Fruit fly (Drosophila melanogaster) whole organism, embryonic: ENCODE data around the gene Srp9.
A peak's percentile ranks its signal among the peaks of the same experiment; 100 is the strongest.

Source experiments
- Aef1 ChIP-seq: fragments of 200-800 bp; sonication (Bioruptor generic); IDR thresholded peaks from 3 replicates; pipeline ENCODE4 v1.3.6; 2022; ENCODE audit warnings: missing biosample characterization, missing genetic modification characterization
- Atf6 ChIP-seq: fragments of 200-800 bp; sonication (Bioruptor generic); IDR thresholded peaks from 2 replicates; pipeline ENCODE4 v1.3.6; 2022; ENCODE audit warnings: missing biosample characterization, missing genetic modification characterization
- C15 ChIP-seq: fragments of 200-800 bp; sonication (Bioruptor generic); IDR thresholded peaks from 3 replicates; pipeline ENCODE4 v1.3.6; 2022; ENCODE audit warnings: missing biosample characterization, missing genetic modification characterization
- CG10979 ChIP-seq: fragments of 200-800 bp; sonication (Bioruptor generic); optimal IDR thresholded peaks from 2 replicates; lab custom pipeline; 2018; ENCODE audit warnings: missing biosample characterization, mild to moderate bottlenecking, missing genetic modification characterization, moderate library complexity
- CG11560 ChIP-seq: fragments of 200-800 bp; sonication (Bioruptor generic); IDR thresholded peaks from 3 replicates; pipeline ENCODE4 v1.3.6; 2022; ENCODE audit warnings: missing biosample characterization, missing genetic modification characterization
- CG11696 ChIP-seq: fragments of 200-800 bp; sonication (Bioruptor generic); IDR thresholded peaks from 2 replicates; pipeline ENCODE4 v1.3.6; 2022; ENCODE audit warnings: missing biosample characterization, missing genetic modification characterization
- CG12236 ChIP-seq: fragments of 200-800 bp; sonication (Bioruptor generic); optimal IDR thresholded peaks from 2 replicates; lab custom pipeline; 2016; ENCODE audit warnings: missing biosample characterization, missing genetic modification characterization
- CG1233 ChIP-seq: fragments of 200-800 bp; sonication (Bioruptor generic); optimal IDR thresholded peaks from 4 replicates; lab custom pipeline; 2018; ENCODE audit warnings: missing biosample characterization, mild to moderate bottlenecking, missing genetic modification characterization
- CG12744 ChIP-seq: fragments of 200-800 bp; sonication (Bioruptor generic); optimal IDR thresholded peaks from 2 replicates; lab custom pipeline; 2016; ENCODE audit warnings: missing biosample characterization, missing genetic modification characterization
- CG13296 ChIP-seq: fragments of 200-800 bp; sonication (Bioruptor generic); optimal IDR thresholded peaks from 3 replicates; lab custom pipeline; 2018; ENCODE audit warnings: missing biosample characterization, mild to moderate bottlenecking, missing genetic modification characterization
- CG13424 ChIP-seq: fragments of 200-800 bp; sonication (Bioruptor generic); optimal IDR thresholded peaks from 2 replicates; lab custom pipeline; 2019; ENCODE audit warnings: missing biosample characterization, mild to moderate bottlenecking, missing genetic modification characterization, moderate library complexity
- CG14014 ChIP-seq: fragments of 200-800 bp; sonication (Bioruptor generic); IDR thresholded peaks from 2 replicates; pipeline ENCODE4 v1.3.6; 2022; ENCODE audit warnings: missing biosample characterization, missing genetic modification characterization
- CG17568 ChIP-seq: fragments of 200-800 bp; sonication (Bioruptor generic); optimal IDR thresholded peaks from 2 replicates; lab custom pipeline; 2018; ENCODE audit warnings: missing biosample characterization, mild to moderate bottlenecking, missing genetic modification characterization, moderate library complexity
- CG17829 ChIP-seq: fragments of 200-800 bp; optimal IDR thresholded peaks from 2 replicates; lab custom pipeline; 2019; ENCODE audit warnings: missing biosample characterization, mild to moderate bottlenecking, missing genetic modification characterization, moderate library complexity
- CG2678 ChIP-seq: fragments of 200-800 bp; sonication (Bioruptor generic); optimal IDR thresholded peaks from 3 replicates; lab custom pipeline; 2019; ENCODE audit warnings: missing biosample characterization, mild to moderate bottlenecking, missing genetic modification characterization, moderate library complexity
- CG3726 ChIP-seq: fragments of 200-800 bp; sonication (Bioruptor generic); IDR thresholded peaks from 3 replicates; pipeline ENCODE4, ENCODE4 v1.3.6; 2022; ENCODE audit warnings: missing biosample characterization, missing genetic modification characterization
- CG7271 ChIP-seq: fragments of 200-800 bp; sonication (Bioruptor generic); optimal IDR thresholded peaks from 2 replicates; lab custom pipeline; 2018; ENCODE audit warnings: missing biosample characterization, mild to moderate bottlenecking, missing genetic modification characterization, moderate library complexity
- CG7963 ChIP-seq: fragments of 200-800 bp; sonication (Bioruptor generic); IDR thresholded peaks from 3 replicates; pipeline ENCODE4 v1.3.6; 2022; ENCODE audit warnings: missing biosample characterization, missing genetic modification characterization; ENCODE audit not compliant: partially characterized antibody
- CG8359 ChIP-seq: fragments of 200-800 bp; sonication (Bioruptor generic); optimal IDR thresholded peaks from 2 replicates; lab custom pipeline; 2017; ENCODE audit warnings: missing biosample characterization, mild to moderate bottlenecking, missing genetic modification characterization, borderline replicate concordance
- CG8388 ChIP-seq: fragments of 200-800 bp; sonication (Bioruptor generic); optimal IDR thresholded peaks from 2 replicates; lab custom pipeline; 2019; ENCODE audit warnings: missing biosample characterization, mild to moderate bottlenecking, missing genetic modification characterization, moderate library complexity
- D19B ChIP-seq: fragments of 200-800 bp; sonication (Bioruptor generic); optimal IDR thresholded peaks from 2 replicates; lab custom pipeline; 2017; ENCODE audit warnings: missing biosample characterization, mild to moderate bottlenecking, missing genetic modification characterization
- Deaf1 ChIP-seq: fragments of 200-800 bp; optimal IDR thresholded peaks from 3 replicates; lab custom pipeline; 2019; ENCODE audit warnings: missing biosample characterization, mild to moderate bottlenecking, missing genetic modification characterization, moderate library complexity
- Doc2 ChIP-seq: fragments of 200-800 bp; sonication (Bioruptor generic); IDR thresholded peaks from 2 replicates; pipeline ENCODE4 v1.3.6; 2022; ENCODE audit warnings: missing biosample characterization, missing genetic modification characterization
- Drgx ChIP-seq: fragments of 200-800 bp; sonication (Bioruptor generic); IDR thresholded peaks from 2 replicates; pipeline ENCODE4 v1.3.6; 2022; ENCODE audit warnings: missing biosample characterization, missing genetic modification characterization
- Eip74EF ChIP-seq, 2 experiments: fragments of 200-800 bp in 1 of 2; fragments of >200 bp in 1 of 2; sonication (Bioruptor generic) in 1 of 2; optimal IDR thresholded peaks; 2 replicates each; lab custom pipeline; 2017 to 2019; ENCODE audit warnings: missing biosample characterization in 2 of 2, missing genetic modification characterization in 2 of 2, mild to moderate bottlenecking in 1 of 2, moderate library complexity in 1 of 2
- Ets65A ChIP-seq: fragments of 200-800 bp; sonication (Bioruptor generic); peaks from one replicate; lab custom pipeline; 2016; ENCODE audit warnings: missing biosample characterization, missing genetic modification characterization
- HLH54F ChIP-seq: fragments of 200-800 bp; sonication (Bioruptor generic); optimal IDR thresholded peaks from 3 replicates; lab custom pipeline; 2016; ENCODE audit warnings: missing biosample characterization, missing genetic modification characterization
- Med ChIP-seq: fragments of 200-800 bp; sonication (Bioruptor generic); peaks from one replicate; lab custom pipeline; 2016; ENCODE audit warnings: missing biosample characterization, missing genetic modification characterization, mild to moderate bottlenecking, inconsistent platforms, moderate library complexity
- Meics ChIP-seq: fragments of 200-800 bp; sonication (Bioruptor generic); optimal IDR thresholded peaks from 2 replicates; lab custom pipeline; 2017; ENCODE audit warnings: missing biosample characterization, mild to moderate bottlenecking, missing genetic modification characterization
- Ravus ChIP-seq: fragments of 200-800 bp; sonication (Bioruptor generic); IDR thresholded peaks from 2 replicates; pipeline ENCODE4 v1.3.6; 2022; ENCODE audit warnings: missing biosample characterization, missing genetic modification characterization
- Sin3A ChIP-seq: fragments of >200 bp; optimal IDR thresholded peaks from 2 replicates; lab custom pipeline; 2018
- caup ChIP-seq: fragments of 200-800 bp; sonication (Bioruptor generic); optimal IDR thresholded peaks from 3 replicates; lab custom pipeline; 2017; ENCODE audit warnings: missing biosample characterization, mild to moderate bottlenecking, missing genetic modification characterization, moderate library complexity; ENCODE audit not compliant: severe bottlenecking
- corto ChIP-seq: fragments of 200-800 bp; sonication (Bioruptor generic); optimal IDR thresholded peaks from 2 replicates; lab custom pipeline; 2016; ENCODE audit warnings: missing biosample characterization, mild to moderate bottlenecking, missing genetic modification characterization, moderate library complexity
- danr ChIP-seq: fragments of 200-800 bp; sonication (Bioruptor generic); IDR thresholded peaks from 2 replicates; pipeline ENCODE4 v1.3.6; 2022; ENCODE audit warnings: missing biosample characterization, missing genetic modification characterization
- eve ChIP-seq, 2 experiments: fragments of >200 bp; optimal IDR thresholded peaks; 2 replicates each; lab custom pipeline; 2017; ENCODE audit warnings: missing biosample characterization in 2 of 2, missing genetic modification characterization in 2 of 2
- gce ChIP-seq: fragments of 200-800 bp; sonication (Bioruptor generic); IDR thresholded peaks from 3 replicates; pipeline ENCODE4 v1.3.6; 2022; ENCODE audit warnings: missing biosample characterization, missing genetic modification characterization
- gfzf ChIP-seq: fragments of 200-800 bp; sonication (Bioruptor generic); optimal IDR thresholded peaks from 2 replicates; lab custom pipeline; 2016; ENCODE audit warnings: missing biosample characterization, mild to moderate bottlenecking, missing genetic modification characterization, moderate library complexity
- gsb ChIP-seq: fragments of 200-800 bp; sonication (Bioruptor generic); IDR thresholded peaks from 2 replicates; pipeline ENCODE4 v1.3.6; 2022; ENCODE audit warnings: missing biosample characterization, missing genetic modification characterization
- hb ChIP-seq: fragments of 200-800 bp; sonication (Bioruptor generic); IDR thresholded peaks from 3 replicates; pipeline ENCODE4 v1.3.6; 2022; ENCODE audit warnings: missing biosample characterization, missing genetic modification characterization; ENCODE audit not compliant: partially characterized antibody
- kni ChIP-seq: fragments of 200-800 bp; sonication (Bioruptor generic); optimal IDR thresholded peaks from 3 replicates; lab custom pipeline; 2017; ENCODE audit warnings: mild to moderate bottlenecking, missing biosample characterization, missing genetic modification reagents, missing genetic modification characterization
- nom ChIP-seq: fragments of 200-800 bp; sonication (Bioruptor generic); optimal IDR thresholded peaks from 2 replicates; lab custom pipeline; 2017; ENCODE audit warnings: missing biosample characterization, missing genetic modification characterization, mild to moderate bottlenecking, moderate library complexity, missing genetic modification reagents
- odd ChIP-seq: fragments of 200-800 bp; sonication (Bioruptor generic); optimal IDR thresholded peaks from 2 replicates; lab custom pipeline; 2017; ENCODE audit warnings: missing biosample characterization, mild to moderate bottlenecking, missing genetic modification characterization
- pnt ChIP-seq: fragments of 200-800 bp; sonication (Bioruptor generic); optimal IDR thresholded peaks from 3 replicates; lab custom pipeline; 2016; ENCODE audit warnings: missing biosample characterization, missing genetic modification characterization
- repo ChIP-seq: fragments of 200-800 bp; sonication (Bioruptor generic); optimal IDR thresholded peaks from 2 replicates; lab custom pipeline; 2016; ENCODE audit warnings: missing biosample characterization, missing genetic modification characterization
- run ChIP-seq: fragments of 200-800 bp; sonication (Bioruptor generic); optimal IDR thresholded peaks from 3 replicates; lab custom pipeline; 2018; ENCODE audit warnings: missing biosample characterization, mild to moderate bottlenecking, missing genetic modification characterization
- sisA ChIP-seq: fragments of 200-800 bp; sonication (Bioruptor generic); IDR thresholded peaks from 2 replicates; pipeline ENCODE4 v1.3.6; 2022; ENCODE audit warnings: missing biosample characterization, missing genetic modification characterization
- so ChIP-seq: fragments of 200-800 bp; sonication (Bioruptor generic); IDR thresholded peaks from 3 replicates; pipeline ENCODE4 v1.3.6; 2022; ENCODE audit warnings: missing biosample characterization, missing genetic modification characterization
- twi ChIP-seq: fragments of 200-800 bp; optimal IDR thresholded peaks from 2 replicates; lab custom pipeline; 2019; ENCODE audit warnings: missing biosample characterization, mild to moderate bottlenecking, missing genetic modification characterization, moderate library complexity
- zfh1 ChIP-seq: fragments of 200-800 bp; sonication (Bioruptor generic); IDR thresholded peaks from 3 replicates; pipeline ENCODE4 v1.3.6; 2022; ENCODE audit warnings: missing biosample characterization, missing genetic modification characterization

Gene Srp9

DNA sequence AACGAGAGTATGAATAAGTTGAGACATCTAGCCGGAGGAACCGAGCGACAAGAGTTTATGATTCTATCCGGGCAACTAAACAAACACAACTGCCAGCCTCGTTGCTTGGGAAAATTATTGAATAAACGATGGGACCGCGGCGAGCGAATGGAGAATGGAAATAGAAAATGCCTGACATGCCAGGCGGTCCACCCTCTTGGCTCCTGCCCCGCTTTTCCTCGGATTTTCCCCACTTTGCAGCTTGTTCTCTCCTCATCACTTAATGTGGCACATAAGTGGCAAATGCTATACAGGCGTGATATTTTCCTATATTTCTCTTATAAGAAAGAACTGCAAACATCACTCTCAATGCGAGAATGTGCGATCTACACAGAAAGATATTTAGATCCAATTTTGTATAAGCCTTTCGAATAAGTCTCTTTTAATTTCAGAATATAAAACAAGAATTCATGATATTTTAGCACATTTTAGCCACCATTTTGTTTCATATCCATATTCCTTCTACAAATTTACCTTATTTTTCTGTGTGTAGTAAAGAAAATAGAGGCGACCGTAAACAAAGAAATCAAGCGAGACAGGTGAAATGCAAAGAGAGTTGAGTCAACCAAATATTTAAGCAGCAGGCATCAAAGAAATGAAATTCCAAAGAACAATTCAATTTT lies 32.6 kb upstream of the Srp9 start (continued):
- TF ChIP-seq CG13424 (peak; percentile 90), zfh1 (GFP tag; lab: Robert Waterston, UW) (peak; percentile 92), Atf6 (GFP tag; lab: Robert Waterston, UW) (peak; percentile 58), CG14014 (GFP tag; lab: Robert Waterston, UW) (peak; percentile 77), CG12236 (peak; percentile 84), Ets65A (GFP tag; lab: Kevin White, UChicago) (peak; percentile 12), danr (GFP tag; lab: Robert Waterston, UW) (peak; percentile 73), odd (peak; percentile 63), CG8388 (GFP tag; lab: Kevin White, UChicago) (peak; percentile 87), HLH54F (GFP tag; lab: Kevin White, UChicago) (peak; percentile 72), Drgx (peak; percentile 78), D19B (GFP tag; lab: Kevin White, UChicago) (peak; percentile 56), CG11696 (peak; percentile 59; the same call in 1 of the 2 replicates), CG12744 (peak; percentile 71), gce (GFP tag; lab: Robert Waterston, UW) (peak; percentile 79; the same call in 2 of the 3 replicates), eve (GFP tag; optimal IDR thresholded peaks at IDR 0.05; lab: Kevin White, UChicago) (peak in 1 of 2 experiments; percentile 89), CG17568 (peak; percentile 80), hb (GFP tag; lab: Robert Waterston, UW) (no peak), CG7963 (GFP tag; lab: Robert Waterston, UW) (no peak), CG2678 (tag; lab: Kevin White, UChicago) (peak; percentile 92), CG8359 (GFP tag; lab: Kevin White, UChicago) (peak; percentile 78), CG1233 (peak; percentile 78), C15 (peak; percentile 55; the same call in 1 of the 3 replicates), CG13296 (GFP tag; lab: Kevin White, UChicago) (peak; percentile 58), Eip74EF (GFP tag; optimal IDR thresholded peaks at IDR 0.05; lab: Kevin White, UChicago) (peak in 1 of 2 experiments; percentile 91), Med (GFP tag; lab: Kevin White, UChicago) (peak; percentile 96), CG17829 (tag; lab: Kevin White, UChicago) (peak; percentile 94), Doc2 (no peak), caup (GFP tag; lab: Kevin White, UChicago) (peak; percentile 68), repo (GFP tag; lab: Kevin White, UChicago) (peak; percentile 68), gsb (0 out of 2 replicates have a peak, but pooled peaks have one; percentile 15), Deaf1 (tag; lab: Kevin White, UChicago) (peak; percentile 61), Sin3A (no peak), twi (peak; percentile 79), CG10979 (peak; percentile 93), nom (GFP tag; lab: Kevin White, UChicago) (no peak), kni (GFP tag; lab: Kevin White, UChicago) (peak; percentile 74), run (tag; lab: Kevin White, UChicago) (peak; percentile 43), CG7271 (tag; lab: Kevin White, UChicago) (peak; percentile 65), CG11560 (tag; lab: Robert Waterston, UW) (0 out of 3 replicates have a peak, but pooled peaks have one; percentile 19), pnt (peak; percentile 65), corto (GFP tag; lab: Kevin White, UChicago) (no peak), sisA (peak; percentile 83), CG3726 (peak; percentile 75; the same call in 2 of the 3 replicates), Meics (GFP tag; lab: Kevin White, UChicago) (peak; percentile 73), gfzf (GFP tag; lab: Kevin White, UChicago) (no peak), so (GFP tag; lab: Robert Waterston, UW) (peak; percentile 82; the same call in 2 of the 3 replicates), Ravus (GFP tag; lab: Robert Waterston, UW) (no peak; the same call in 1 of the 2 replicates), Aef1 (peak; percentile 70)
